Fruit fly (Drosophila melanogaster): ENCODE results near the gene CG10638.

- TF ChIP-seq CG8478 (optimal IDR thresholded peaks at IDR 0.05) (no peak), EcR (GFP tag; optimal IDR thresholded peaks at IDR 0.05) (no peak), usp (GFP tag; optimal IDR thresholded peaks at IDR 0.05) (no peak), pan (optimal IDR thresholded peaks at IDR 0.05) (no peak)
Measured at dm6 chr3L:12461953-12462352, 39.2 kb downstream of the CG10638 start.

All from whole organism.